Worm (Caenorhabditis elegans): ENCODE data around the gene sru-13.

DNA sequence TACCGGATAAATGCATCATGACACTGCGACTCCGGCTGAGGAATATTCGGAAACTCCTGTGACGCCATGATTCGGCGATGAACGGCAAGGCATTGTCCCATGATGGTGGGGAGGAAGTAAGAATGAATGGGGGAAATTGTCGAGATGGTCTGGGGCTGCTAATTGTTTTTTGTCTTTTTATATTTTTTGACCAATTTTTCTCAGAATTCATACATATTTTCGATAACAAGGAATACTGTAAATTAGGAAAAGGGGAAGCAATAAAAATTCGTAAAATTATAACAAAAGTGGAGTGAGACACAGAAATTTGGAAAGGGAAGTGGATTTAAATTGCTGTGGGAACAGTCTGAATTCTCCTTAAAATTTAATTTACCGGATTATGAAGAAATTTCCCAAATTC, 3.0 kb upstream of the sru-13 start, which contains the start of gene eak-4:
- TF ChIP-seq med-1 (GFP tag; optimal IDR thresholded peaks at IDR 0.05; ENCODE audit: insufficient read depth) (no peak), flt-1 (GFP tag; IDR thresholded peaks at IDR 0.05) (no peak), tab-1 (GFP tag; IDR thresholded peaks at IDR 0.05) (no peak), ref-1 (GFP tag; conservative IDR thresholded peaks at IDR 0.05) (no peak), cog-1 (tag; optimal IDR thresholded peaks at IDR 0.05) (no peak), ztf-29 (GFP tag; IDR thresholded peaks at IDR 0.05) (no peak)
